Worm (Caenorhabditis elegans) whole organism, L4 larva: Measurements from ENCODE around the gene sra-26.
A peak's percentile ranks its signal among the peaks of the same experiment; 100 is the strongest.

Experiments
- Y105C5A.15 ChIP-seq: fragments of 200-800 bp; sonication (Bioruptor generic); IDR thresholded peaks from 2 replicates; pipeline ENCODE4 v1.3.6; 2022; ENCODE audit warnings: missing genetic modification characterization, missing compliant biosample characterization
- ZK546.5 ChIP-seq, 2 experiments: sonication (generic microtip); optimal IDR thresholded peaks; 2 replicates each; lab custom pipeline; 2017; ENCODE audit warnings: missing biosample characterization in 2 of 2, missing genetic modification characterization in 2 of 2
- cey-2 ChIP-seq: sonication (generic microtip); optimal IDR thresholded peaks from 3 replicates; lab custom pipeline; 2017; ENCODE audit warnings: missing genetic modification characterization, mild to moderate bottlenecking, missing compliant biosample characterization, antibody characterized with exemption, borderline replicate concordance; ENCODE audit not compliant: insufficient read depth
- daf-19 ChIP-seq: fragments of 200-800 bp; sonication (Bioruptor generic); conservative IDR thresholded peaks from 2 replicates; pipeline ENCODE4 v1.3.6; 2022; ENCODE audit warnings: missing genetic modification characterization, missing compliant biosample characterization
- dpl-1 ChIP-seq: fragments of 150-350 bp; optimal IDR thresholded peaks from 2 replicates; lab custom pipeline; 2014; ENCODE audit warnings: missing biosample characterization, missing genetic modification reagents, missing genetic modification characterization
- mdt-29 ChIP-seq: fragments of 200-800 bp; sonication (Bioruptor generic); IDR thresholded peaks from 2 replicates; pipeline ENCODE4 v1.3.6; 2022; ENCODE audit warnings: missing genetic modification reagents, missing genetic modification characterization, missing compliant biosample characterization
- mep-1 ChIP-seq: fragments of 150-350 bp; sonication (generic microtip); optimal IDR thresholded peaks from 3 replicates; lab custom pipeline; 2014; ENCODE audit warnings: missing biosample characterization, missing genetic modification characterization
- nhr-11 ChIP-seq: fragments of 150-350 bp; optimal IDR thresholded peaks from 2 replicates; lab custom pipeline; 2014; ENCODE audit warnings: missing biosample characterization, missing genetic modification characterization
- nhr-25 ChIP-seq: sonication (generic microtip); optimal IDR thresholded peaks from 2 replicates; lab custom pipeline; 2017; ENCODE audit warnings: missing genetic modification characterization, mild to moderate bottlenecking, missing compliant biosample characterization, antibody characterized with exemption, moderate library complexity, borderline replicate concordance; ENCODE audit not compliant: insufficient read depth
- nhr-77 ChIP-seq: fragments of 150-350 bp; optimal IDR thresholded peaks from 2 replicates; lab custom pipeline; 2014; ENCODE audit warnings: missing biosample characterization, missing genetic modification characterization
- unc-39 ChIP-seq: sonication (generic microtip); optimal IDR thresholded peaks from 2 replicates; lab custom pipeline; 2017; ENCODE audit warnings: missing biosample characterization, missing genetic modification characterization
- ztf-7 ChIP-seq: fragments of 150-350 bp; optimal IDR thresholded peaks from 2 replicates; lab custom pipeline; 2014; ENCODE audit warnings: missing biosample characterization, missing genetic modification characterization

- TF ChIP-seq nhr-77 (peak; percentile 1), unc-39 (tag; lab: Kevin White, UChicago) (no peak), ZK546.5 (tag; optimal IDR thresholded peaks at IDR 0.05; lab: Kevin White, UChicago) (no peak), Y105C5A.15 (GFP tag; lab: Robert Waterston, UW) (no peak), daf-19 (GFP tag; lab: Robert Waterston, UW) (no peak), nhr-11 (no peak), cey-2 (tag; lab: Kevin White, UChicago) (no peak), mdt-29 (GFP tag; lab: Robert Waterston, UW) (no peak), mep-1 (tag; lab: Kevin White, UChicago) (no peak), dpl-1 (no peak), nhr-25 (tag; lab: Kevin White, UChicago) (no peak), ztf-7 (tag; lab: Kevin White, UChicago) (no peak)
Observed at ce11 chrII:6616135-6616534, 35.5 kb downstream of the sra-26 start.
